Worm (Caenorhabditis elegans) whole organism, L3 larva: ENCODE measurements around the gene kmo-2.

Experiments
- R02D3.7 ChIP-seq: fragments of 150-350 bp; optimal IDR thresholded peaks from 2 replicates; lab custom pipeline; 2014; ENCODE audit warnings: missing biosample characterization, missing genetic modification characterization
- ZK546.5 ChIP-seq: sonication (generic microtip); optimal IDR thresholded peaks from 2 replicates; lab custom pipeline; 2017; ENCODE audit warnings: missing biosample characterization, missing genetic modification characterization
- aly-2 ChIP-seq: fragments of 150-350 bp; optimal IDR thresholded peaks from 2 replicates; lab custom pipeline; 2014; ENCODE audit warnings: missing biosample characterization, missing genetic modification characterization
- ama-1 ChIP-seq: fragments of 150-350 bp; optimal IDR thresholded peaks from 2 replicates; lab custom pipeline; 2018
- ceh-16 ChIP-seq: sonication (generic microtip); optimal IDR thresholded peaks from 2 replicates; lab custom pipeline; 2017; ENCODE audit warnings: missing biosample characterization, missing genetic modification characterization
- ceh-28 ChIP-seq: fragments of 150-350 bp; optimal IDR thresholded peaks from 2 replicates; lab custom pipeline; 2014; ENCODE audit warnings: missing biosample characterization, missing genetic modification reagents, missing genetic modification characterization
- ceh-82 ChIP-seq: fragments of 150-350 bp; optimal IDR thresholded peaks from 2 replicates; lab custom pipeline; 2014; ENCODE audit warnings: missing biosample characterization, missing genetic modification characterization
- ceh-9 ChIP-seq: sonication (generic microtip); optimal IDR thresholded peaks from 2 replicates; lab custom pipeline; 2018; ENCODE audit warnings: missing biosample characterization, missing genetic modification characterization
- daf-12 ChIP-seq: fragments of 150-350 bp; optimal IDR thresholded peaks from 2 replicates; lab custom pipeline; 2014; ENCODE audit warnings: missing biosample characterization, missing genetic modification reagents, missing genetic modification characterization
- egl-27 ChIP-seq: sonication (generic microtip); optimal IDR thresholded peaks from 4 replicates; lab custom pipeline; 2017; ENCODE audit warnings: missing biosample characterization, missing genetic modification reagents, missing genetic modification characterization
- egl-5 ChIP-seq: fragments of 150-350 bp; optimal IDR thresholded peaks from 2 replicates; lab custom pipeline; 2017; ENCODE audit warnings: missing biosample characterization, missing genetic modification reagents, missing genetic modification characterization, inconsistent platforms
- eor-1 ChIP-seq, 2 experiments: fragments of 150-350 bp; optimal IDR thresholded peaks; 2 replicates each; lab custom pipeline; 2014 to 2018; ENCODE audit warnings: missing biosample characterization in 2 of 2, missing genetic modification characterization in 2 of 2
- fkh-10 ChIP-seq: sonication (generic microtip); optimal IDR thresholded peaks from 2 replicates; lab custom pipeline; 2017; ENCODE audit warnings: missing biosample characterization, missing genetic modification reagents, missing genetic modification characterization
- fos-1 ChIP-seq: fragments of 150-350 bp; optimal IDR thresholded peaks from 2 replicates; lab custom pipeline; 2014; ENCODE audit warnings: missing biosample characterization, missing genetic modification characterization
- jun-1 ChIP-seq: fragments of 150-350 bp; optimal IDR thresholded peaks from 2 replicates; lab custom pipeline; 2014; ENCODE audit warnings: missing biosample characterization, missing genetic modification reagents, missing genetic modification characterization
- lin-15B ChIP-seq: fragments of 150-350 bp; optimal IDR thresholded peaks from 2 replicates; lab custom pipeline; 2014; ENCODE audit warnings: missing biosample characterization, missing genetic modification characterization
- lin-39 ChIP-seq: fragments of 150-350 bp; optimal IDR thresholded peaks from 2 replicates; lab custom pipeline; 2018; ENCODE audit warnings: missing biosample characterization, missing genetic modification reagents, missing genetic modification characterization
- lsy-12 ChIP-seq: sonication (generic microtip); optimal IDR thresholded peaks from 2 replicates; lab custom pipeline; 2016; ENCODE audit warnings: mild to moderate bottlenecking, missing genetic modification characterization, missing compliant biosample characterization
- mdl-1 ChIP-seq: fragments of 150-350 bp; optimal IDR thresholded peaks from 2 replicates; lab custom pipeline; 2014; ENCODE audit warnings: missing biosample characterization, missing genetic modification characterization
- mml-1 ChIP-seq: fragments of 150-350 bp; sonication (generic microtip); optimal IDR thresholded peaks from 3 replicates; lab custom pipeline; 2014; ENCODE audit warnings: missing biosample characterization, missing genetic modification characterization
- nfya-1 ChIP-seq: sonication (generic microtip); optimal IDR thresholded peaks from 2 replicates; lab custom pipeline; 2017; ENCODE audit warnings: missing genetic modification characterization, mild to moderate bottlenecking, missing compliant biosample characterization, antibody characterized with exemption, moderate library complexity; ENCODE audit not compliant: insufficient read depth
- nhr-11 ChIP-seq: fragments of 150-350 bp; optimal IDR thresholded peaks from 2 replicates; lab custom pipeline; 2014; ENCODE audit warnings: missing biosample characterization, missing genetic modification characterization
- nhr-12 ChIP-seq: fragments of 150-350 bp; optimal IDR thresholded peaks from 2 replicates; lab custom pipeline; 2014; ENCODE audit warnings: missing biosample characterization, missing genetic modification characterization
- nhr-23 ChIP-seq: fragments of 150-350 bp; optimal IDR thresholded peaks from 2 replicates; lab custom pipeline; 2014; ENCODE audit warnings: missing biosample characterization, missing genetic modification reagents, missing genetic modification characterization
- nhr-237 ChIP-seq: fragments of 150-350 bp; optimal IDR thresholded peaks from 2 replicates; lab custom pipeline; 2014; ENCODE audit warnings: missing biosample characterization, missing genetic modification characterization
- nhr-25 ChIP-seq: sonication (generic microtip); optimal IDR thresholded peaks from 2 replicates; lab custom pipeline; 2017; ENCODE audit warnings: missing biosample characterization, missing genetic modification characterization
- nhr-28 ChIP-seq: fragments of 150-350 bp; optimal IDR thresholded peaks from 2 replicates; lab custom pipeline; 2014; ENCODE audit warnings: missing biosample characterization, missing genetic modification characterization
- nhr-43 ChIP-seq: sonication (generic microtip); optimal IDR thresholded peaks from 2 replicates; lab custom pipeline; 2016; ENCODE audit warnings: mild to moderate bottlenecking, missing genetic modification characterization, missing compliant biosample characterization; ENCODE audit not compliant: poor library complexity, severe bottlenecking
- nhr-67 ChIP-seq: fragments of 150-350 bp; optimal IDR thresholded peaks from 2 replicates; lab custom pipeline; 2014; ENCODE audit warnings: missing biosample characterization, missing genetic modification characterization
- nhr-76 ChIP-seq: fragments of 150-350 bp; sonication (generic microtip); optimal IDR thresholded peaks from 5 replicates; lab custom pipeline; 2014; ENCODE audit warnings: missing biosample characterization, missing genetic modification characterization
- nhr-77 ChIP-seq: fragments of 150-350 bp; optimal IDR thresholded peaks from 2 replicates; lab custom pipeline; 2014; ENCODE audit warnings: missing biosample characterization, missing genetic modification characterization
- pha-4 ChIP-seq: fragments of 150-350 bp; optimal IDR thresholded peaks from 2 replicates; lab custom pipeline; 2014; ENCODE audit warnings: missing biosample characterization, missing genetic modification reagents, missing genetic modification characterization
- snpc-4 ChIP-seq: fragments of 150-350 bp; optimal IDR thresholded peaks from 2 replicates; lab custom pipeline; 2014; ENCODE audit warnings: missing biosample characterization, missing genetic modification characterization
- tbx-2 ChIP-seq: sonication (generic microtip); optimal IDR thresholded peaks from 2 replicates; lab custom pipeline; 2016; ENCODE audit warnings: mild to moderate bottlenecking, missing genetic modification characterization, missing compliant biosample characterization
- unc-62 ChIP-seq: fragments of 150-350 bp; sonication (generic microtip); optimal IDR thresholded peaks from 4 replicates; lab custom pipeline; 2014; ENCODE audit warnings: missing biosample characterization, missing genetic modification reagents, missing genetic modification characterization
- zag-1 ChIP-seq: fragments of 150-350 bp; optimal IDR thresholded peaks from 2 replicates; lab custom pipeline; 2014; ENCODE audit warnings: missing biosample characterization, missing genetic modification characterization
- ztf-11 ChIP-seq: fragments of 150-350 bp; optimal IDR thresholded peaks from 2 replicates; lab custom pipeline; 2014; ENCODE audit warnings: missing biosample characterization, missing genetic modification characterization
- ztf-4 ChIP-seq: fragments of 150-350 bp; optimal IDR thresholded peaks from 2 replicates; lab custom pipeline; 2014; ENCODE audit warnings: missing biosample characterization, missing genetic modification characterization

kmo-2 gene

ce11 chrV:12040823-12041606, 27.3 kb downstream of the kmo-2 start, which contains the start of the genes kup-1 and F10C2.4 (continued):
- TF ChIP-seq nhr-25 (tag; lab: Kevin White, UChicago), result peak; percentile 36
- TF ChIP-seq nhr-11 (tag; lab: Kevin White, UChicago), result no peak
- peak; percentile 82 for TF ChIP-seq nfya-1 (tag; lab: Kevin White, UChicago)
- no peak for TF ChIP-seq ceh-82 (tag; lab: Kevin White, UChicago)
- no peak for TF ChIP-seq nhr-67 (tag; lab: Kevin White, UChicago)
- no peak for TF ChIP-seq lsy-12 (tag; lab: Kevin White, UChicago)
- no peak for TF ChIP-seq aly-2
- no peak for TF ChIP-seq mml-1 (tag; lab: Kevin White, UChicago)
- TF ChIP-seq ZK546.5 (tag; lab: Kevin White, UChicago), result no peak
- TF ChIP-seq lin-39 (tag; lab: Kevin White, UChicago), result no peak
- no peak for TF ChIP-seq ztf-11 (tag; lab: Kevin White, UChicago)

- no peak for TF ChIP-seq nhr-76 (tag; lab: Kevin White, UChicago)
- peak; percentile 40 for TF ChIP-seq nhr-23
- TF ChIP-seq egl-27 (tag; lab: Kevin White, UChicago), result no peak
- TF ChIP-seq ztf-11 (tag; lab: Kevin White, UChicago), result no peak
- no peak for TF ChIP-seq unc-62
- no peak for TF ChIP-seq zag-1 (tag; lab: Kevin White, UChicago)
- TF ChIP-seq daf-12, result no peak
- TF ChIP-seq eor-1 (tag; optimal IDR thresholded peaks at IDR 0.05; lab: Kevin White, UChicago), result no peak
Observed at ce11 chrV:12039755-12040154, 28.6 kb downstream of the kmo-2 start.

- peak; percentile 48 for TF ChIP-seq nfya-1 (tag; lab: Kevin White, UChicago)
- TF ChIP-seq pha-4 (tag; lab: Kevin White, UChicago), result peak; percentile 24
- TF ChIP-seq ama-1 (lab: Kevin White, UChicago), result peak; percentile 80
- TF ChIP-seq aly-2, result no peak
- peak; percentile 3 for TF ChIP-seq snpc-4 (tag; lab: Kevin White, UChicago)
- TF ChIP-seq nhr-77, result no peak
- peak; percentile 32 for TF ChIP-seq lin-15B (tag; lab: Kevin White, UChicago)
- peak; percentile 77 for TF ChIP-seq lin-39 (tag; lab: Kevin White, UChicago)
- TF ChIP-seq, all 47 proteins: peak for 6
Observed at ce11 chrV:12038783-12039182, 29.6 kb downstream of the kmo-2 start.

- TF ChIP-seq fos-1 (tag; lab: Kevin White, UChicago) (no peak), eor-1 (tag; optimal IDR thresholded peaks at IDR 0.05; lab: Kevin White, UChicago) (no peak), pha-4 (tag; lab: Kevin White, UChicago) (no peak), lin-15B (tag; lab: Kevin White, UChicago) (peak; percentile 15), lsy-12 (tag; lab: Kevin White, UChicago) (peak; percentile 34), lin-39 (tag; lab: Kevin White, UChicago) (no peak), daf-12 (no peak), egl-5 (tag; lab: Kevin White, UChicago) (no peak), nhr-237 (no peak), snpc-4 (tag; lab: Kevin White, UChicago) (peak; percentile 1), aly-2 (no peak), mdl-1 (tag; lab: Kevin White, UChicago) (no peak), ceh-16 (tag; lab: Kevin White, UChicago) (no peak), nhr-12 (tag; lab: Kevin White, UChicago) (no peak), ceh-9 (tag; lab: Kevin White, UChicago) (no peak), nfya-1 (tag; lab: Kevin White, UChicago) (peak; percentile 29)
Observed at ce11 chrV:12038317-12038716, 30.0 kb downstream of the kmo-2 start.

ce11 chrV:12037889-12038288, 30.4 kb downstream of the kmo-2 start:
- TF ChIP-seq ztf-11 (tag; lab: Kevin White, UChicago) (no peak), egl-27 (tag; lab: Kevin White, UChicago) (no peak), nhr-67 (tag; lab: Kevin White, UChicago) (no peak), ama-1 (lab: Kevin White, UChicago) (peak; percentile 31)

ce11 chrV:12036129-12036528, 32.2 kb downstream of the kmo-2 start:
- TF ChIP-seq ztf-4 (tag; lab: Kevin White, UChicago) (no peak), daf-12 (no peak), nhr-28 (tag; lab: Kevin White, UChicago) (no peak), tbx-2 (tag; lab: Kevin White, UChicago) (no peak), nhr-12 (tag; lab: Kevin White, UChicago) (no peak), fkh-10 (no peak), R02D3.7 (tag; lab: Kevin White, UChicago) (no peak), nhr-43 (no peak), ceh-28 (no peak), snpc-4 (tag; lab: Kevin White, UChicago) (no peak), nhr-76 (tag; lab: Kevin White, UChicago) (no peak), nhr-25 (tag; lab: Kevin White, UChicago) (no peak), zag-1 (tag; lab: Kevin White, UChicago) (no peak), pha-4 (tag; lab: Kevin White, UChicago) (no peak), egl-27 (tag; lab: Kevin White, UChicago) (no peak), nfya-1 (tag; lab: Kevin White, UChicago) (no peak), jun-1 (no peak), lin-39 (tag; lab: Kevin White, UChicago) (no peak), lin-15B (tag; lab: Kevin White, UChicago) (no peak), ZK546.5 (tag; lab: Kevin White, UChicago) (no peak)
